Worm (Caenorhabditis elegans) whole organism, L4 larva: ENCODE measurements around the gene Y69A2AR.23.

Experiments
- D1046.2 ChIP-seq: fragments of 200-800 bp; sonication (Bioruptor generic); IDR thresholded peaks from 2 replicates; pipeline ENCODE4 v1.3.6; 2022; ENCODE audit warnings: missing genetic modification characterization, missing compliant biosample characterization
- F26F4.8 ChIP-seq: fragments of 200-800 bp; sonication (Bioruptor generic); conservative IDR thresholded peaks from 2 replicates; pipeline ENCODE4 v1.3.6; 2022; ENCODE audit warnings: missing genetic modification characterization, missing compliant biosample characterization
- F37D6.2 ChIP-seq: sonication (generic microtip); optimal IDR thresholded peaks from 2 replicates; lab custom pipeline; 2016; ENCODE audit warnings: mild to moderate bottlenecking, missing genetic modification characterization, missing compliant biosample characterization
- F44E2.7 ChIP-seq: fragments of 200-800 bp; sonication (Bioruptor generic); IDR thresholded peaks from 2 replicates; pipeline ENCODE4 v2.1.2; 2022; ENCODE audit warnings: missing genetic modification characterization, missing compliant biosample characterization
- T20F7.1 ChIP-seq: fragments of 200-800 bp; sonication (Bioruptor generic); optimal IDR thresholded peaks from 2 replicates; lab custom pipeline; 2018; ENCODE audit warnings: mild to moderate bottlenecking, missing genetic modification characterization, missing compliant biosample characterization
- T26A8.4 ChIP-seq: fragments of 200-800 bp; sonication (Bioruptor generic); IDR thresholded peaks from 2 replicates; pipeline ENCODE4 v1.3.6; 2022; ENCODE audit warnings: missing genetic modification characterization, missing compliant biosample characterization
- Y105C5A.15 ChIP-seq: fragments of 200-800 bp; sonication (Bioruptor generic); IDR thresholded peaks from 2 replicates; pipeline ENCODE4 v1.3.6; 2022; ENCODE audit warnings: missing genetic modification characterization, missing compliant biosample characterization
- aha-1 ChIP-seq: fragments of 150-350 bp; peaks from one replicate; lab custom pipeline; 2014; ENCODE audit warnings: missing biosample characterization, missing genetic modification characterization
- ama-1 ChIP-seq: fragments of 150-350 bp; optimal IDR thresholded peaks from 2 replicates; lab custom pipeline; 2014; ENCODE audit warnings: inconsistent platforms, mixed read lengths
- attf-4 ChIP-seq: sonication (generic microtip); optimal IDR thresholded peaks from 3 replicates; lab custom pipeline; 2017; ENCODE audit warnings: missing biosample characterization, missing genetic modification characterization
- ceh-32 ChIP-seq: sonication (generic microtip); optimal IDR thresholded peaks from 2 replicates; lab custom pipeline; 2016; ENCODE audit warnings: mild to moderate bottlenecking, missing genetic modification characterization, missing compliant biosample characterization; ENCODE audit not compliant: poor library complexity
- ceh-62 ChIP-seq: sonication (generic microtip); optimal IDR thresholded peaks from 2 replicates; lab custom pipeline; 2017; ENCODE audit warnings: missing biosample characterization, missing genetic modification characterization
- ceh-82 ChIP-seq: sonication (generic microtip); optimal IDR thresholded peaks from 2 replicates; lab custom pipeline; 2017; ENCODE audit warnings: missing biosample characterization, missing genetic modification characterization
- ctbp-1 ChIP-seq: fragments of 200-800 bp; sonication (Bioruptor generic); IDR thresholded peaks from 2 replicates; pipeline ENCODE4 v1.3.6; 2022; ENCODE audit warnings: missing genetic modification reagents, missing genetic modification characterization, missing compliant biosample characterization
- daf-12 ChIP-seq: fragments of 150-350 bp; optimal IDR thresholded peaks from 2 replicates; lab custom pipeline; 2014; ENCODE audit warnings: missing biosample characterization, missing genetic modification reagents, missing genetic modification characterization
- dpl-1 ChIP-seq: fragments of 150-350 bp; optimal IDR thresholded peaks from 2 replicates; lab custom pipeline; 2014; ENCODE audit warnings: missing biosample characterization, missing genetic modification reagents, missing genetic modification characterization
- duxl-1 ChIP-seq: sonication (generic microtip); optimal IDR thresholded peaks from 2 replicates; lab custom pipeline; 2016; ENCODE audit warnings: mild to moderate bottlenecking, missing genetic modification characterization, moderate library complexity, missing compliant biosample characterization; ENCODE audit not compliant: poor library complexity
- egl-27 ChIP-seq: sonication (generic microtip); optimal IDR thresholded peaks from 3 replicates; lab custom pipeline; 2017; ENCODE audit warnings: missing biosample characterization, missing genetic modification reagents, missing genetic modification characterization
- egl-43 ChIP-seq: fragments of 200-800 bp; sonication (Bioruptor generic); IDR thresholded peaks from 2 replicates; pipeline ENCODE4 v1.3.6; 2022; ENCODE audit warnings: missing genetic modification reagents, missing genetic modification characterization, missing compliant biosample characterization
- gei-8 ChIP-seq: fragments of 200-800 bp; sonication (Bioruptor generic); optimal IDR thresholded peaks from 2 replicates; lab custom pipeline; 2018; ENCODE audit warnings: mild to moderate bottlenecking, missing genetic modification characterization, missing compliant biosample characterization
- hlh-11 ChIP-seq: fragments of 200-800 bp; sonication (Bioruptor generic); optimal IDR thresholded peaks from 2 replicates; lab custom pipeline; 2018; ENCODE audit warnings: mild to moderate bottlenecking, missing genetic modification characterization, missing compliant biosample characterization
- lim-7 ChIP-seq: fragments of 200-800 bp; sonication (Bioruptor generic); IDR thresholded peaks from 2 replicates; pipeline ENCODE4 v1.3.6; 2022; ENCODE audit warnings: missing genetic modification characterization, missing compliant biosample characterization
- lin-13 ChIP-seq: fragments of 150-350 bp; optimal IDR thresholded peaks from 2 replicates; lab custom pipeline; 2014; ENCODE audit warnings: missing biosample characterization, missing genetic modification reagents, missing genetic modification characterization
- lir-3 ChIP-seq: sonication (generic microtip); optimal IDR thresholded peaks from 2 replicates; lab custom pipeline; 2016; ENCODE audit warnings: mild to moderate bottlenecking, missing genetic modification characterization, missing compliant biosample characterization
- lsy-2 ChIP-seq, 2 experiments: fragments of 150-350 bp in 1 of 2; sonication (generic microtip) in 1 of 2; optimal IDR thresholded peaks; 2 replicates each; lab custom pipeline; 2014 to 2017; ENCODE audit warnings: missing biosample characterization in 2 of 2, missing genetic modification characterization in 2 of 2
- madf-9 ChIP-seq: fragments of 200-800 bp; sonication (Bioruptor generic); conservative IDR thresholded peaks from 2 replicates; pipeline ENCODE4 v1.3.6; 2022; ENCODE audit warnings: missing genetic modification reagents, missing genetic modification characterization, missing compliant biosample characterization
- mep-1 ChIP-seq: fragments of 150-350 bp; sonication (generic microtip); optimal IDR thresholded peaks from 3 replicates; lab custom pipeline; 2014; ENCODE audit warnings: missing biosample characterization, missing genetic modification characterization
- mxl-2 ChIP-seq: fragments of 200-800 bp; sonication (Bioruptor generic); conservative IDR thresholded peaks from 2 replicates; pipeline ENCODE4 v1.3.6; 2022; ENCODE audit warnings: missing genetic modification reagents, missing genetic modification characterization, missing compliant biosample characterization
- nhr-10 ChIP-seq: fragments of 150-350 bp; optimal IDR thresholded peaks from 2 replicates; lab custom pipeline; 2014; ENCODE audit warnings: missing biosample characterization, missing genetic modification characterization
- nhr-102 ChIP-seq: sonication (generic microtip); optimal IDR thresholded peaks from 2 replicates; lab custom pipeline; 2016; ENCODE audit warnings: mild to moderate bottlenecking, missing genetic modification characterization, moderate library complexity, missing compliant biosample characterization
- nhr-11 ChIP-seq: fragments of 150-350 bp; optimal IDR thresholded peaks from 2 replicates; lab custom pipeline; 2014; ENCODE audit warnings: missing biosample characterization, missing genetic modification characterization
- nhr-41 ChIP-seq: fragments of 200-800 bp; sonication (Bioruptor generic); IDR thresholded peaks from 2 replicates; pipeline ENCODE4 v1.3.6; 2022; ENCODE audit warnings: missing genetic modification reagents, missing genetic modification characterization, missing compliant biosample characterization
- nhr-6 ChIP-seq: fragments of 150-350 bp; optimal IDR thresholded peaks from 2 replicates; lab custom pipeline; 2014; ENCODE audit warnings: missing biosample characterization, missing genetic modification characterization
- pha-4 ChIP-seq, 2 experiments: fragments of 150-350 bp in 1 of 2; fragments of 200-800 bp in 1 of 2; sonication (Bioruptor generic) in 1 of 2; IDR thresholded peaks in 1 of 2; optimal IDR thresholded peaks in 1 of 2; 2 replicates each; pipeline versions ENCODE4 v1.3.6 to Lab custom; 2014 to 2022; ENCODE audit warnings: missing genetic modification characterization in 2 of 2, missing genetic modification reagents in 2 of 2, missing biosample characterization in 1 of 2, missing compliant biosample characterization in 1 of 2
- php-3 ChIP-seq: fragments of 200-800 bp; sonication (Bioruptor generic); IDR thresholded peaks from 2 replicates; pipeline ENCODE4 v1.3.6; 2022; ENCODE audit warnings: missing genetic modification reagents, missing genetic modification characterization, missing compliant biosample characterization
- rbr-2 ChIP-seq: sonication (generic microtip); optimal IDR thresholded peaks from 2 replicates; lab custom pipeline; 2016; ENCODE audit warnings: missing genotype, missing genetic modification characterization, missing compliant biosample characterization
- saeg-2 ChIP-seq: fragments of 200-800 bp; sonication (Bioruptor generic); IDR thresholded peaks from 2 replicates; pipeline ENCODE4 v1.3.6; 2022; ENCODE audit warnings: missing genetic modification reagents, missing genetic modification characterization, missing compliant biosample characterization
- set-16 ChIP-seq: fragments of 200-800 bp; sonication (Bioruptor generic); IDR thresholded peaks from 2 replicates; pipeline ENCODE4 v1.3.6; 2022; ENCODE audit warnings: missing genetic modification reagents, missing genetic modification characterization, missing compliant biosample characterization
- skn-1 ChIP-seq: fragments of 150-350 bp; optimal IDR thresholded peaks from 2 replicates; lab custom pipeline; 2014; ENCODE audit warnings: missing biosample characterization, missing genetic modification characterization
- snpc-1.2 ChIP-seq: fragments of 200-800 bp; sonication (Bioruptor generic); IDR thresholded peaks from 2 replicates; pipeline ENCODE4 v1.3.6; 2022; ENCODE audit warnings: missing genetic modification reagents, missing genetic modification characterization, missing compliant biosample characterization
- snpc-4 ChIP-seq: fragments of 150-350 bp; optimal IDR thresholded peaks from 2 replicates; lab custom pipeline; 2014; ENCODE audit warnings: missing biosample characterization, missing genetic modification characterization
- spr-3 ChIP-seq: fragments of 200-800 bp; sonication (Bioruptor generic); optimal IDR thresholded peaks from 2 replicates; lab custom pipeline; 2018; ENCODE audit warnings: mild to moderate bottlenecking, missing genetic modification characterization, missing compliant biosample characterization
- tag-97 ChIP-seq: fragments of 200-800 bp; sonication (Bioruptor generic); IDR thresholded peaks from 2 replicates; pipeline ENCODE4 v1.3.6; 2022; ENCODE audit warnings: missing genetic modification characterization, missing compliant biosample characterization
- unc-130 ChIP-seq: sonication (generic microtip); optimal IDR thresholded peaks from 2 replicates; lab custom pipeline; 2016; ENCODE audit warnings: missing genetic modification reagents, missing genetic modification characterization, missing compliant biosample characterization
- zfp-2 ChIP-seq: sonication (generic microtip); optimal IDR thresholded peaks from 2 replicates; lab custom pipeline; 2016; ENCODE audit warnings: mild to moderate bottlenecking, missing genetic modification characterization, missing compliant biosample characterization
- zip-11 ChIP-seq: fragments of 200-800 bp; sonication (Bioruptor generic); IDR thresholded peaks from 2 replicates; pipeline ENCODE4 v1.3.6; 2022; ENCODE audit warnings: missing genetic modification characterization, missing compliant biosample characterization

Gene Y69A2AR.23

ce11 chrIV:2599634-2600033 lies 48.1 kb upstream of the Y69A2AR.23 start (continued):
- peak; percentile 49 for TF ChIP-seq aha-1 (tag; lab: Kevin White, UChicago)
- TF ChIP-seq tag-97 (GFP tag; lab: Robert Waterston, UW), result no peak
- peak; percentile 48 for TF ChIP-seq nhr-6 (tag; lab: Kevin White, UChicago)
- TF ChIP-seq pha-4 (GFP tag; IDR thresholded peaks at IDR 0.05; lab: Robert Waterston, UW), result no peak
- TF ChIP-seq pha-4 (tag; optimal IDR thresholded peaks at IDR 0.05; lab: Kevin White, UChicago), result peak; percentile 76
- TF ChIP-seq Y105C5A.15 (GFP tag; lab: Robert Waterston, UW), result no peak
- TF ChIP-seq egl-27, result no peak
- no peak for TF ChIP-seq ceh-82 (tag; lab: Kevin White, UChicago)
- TF ChIP-seq unc-130 (GFP tag; lab: Kevin White, UChicago), result no peak
- no peak for TF ChIP-seq D1046.2
- no peak for TF ChIP-seq T20F7.1 (GFP tag; lab: Kevin White, UChicago)

- TF ChIP-seq nhr-41 (GFP tag; lab: Robert Waterston, UW), result no peak
- TF ChIP-seq php-3 (GFP tag; lab: Robert Waterston, UW), result no peak
- TF ChIP-seq daf-12 (tag; lab: Kevin White, UChicago), result no peak
- no peak for TF ChIP-seq D1046.2
- TF ChIP-seq snpc-4 (tag; lab: Kevin White, UChicago), result no peak
- no peak for TF ChIP-seq mxl-2 (GFP tag; lab: Robert Waterston, UW)
- TF ChIP-seq unc-130 (GFP tag; lab: Kevin White, UChicago), result no peak
- TF ChIP-seq skn-1 (tag; lab: Kevin White, UChicago), result no peak
- TF ChIP-seq attf-4 (tag; lab: Kevin White, UChicago), result no peak
- no peak for TF ChIP-seq zfp-2 (tag; lab: Kevin White, UChicago)
- TF ChIP-seq ceh-32 (tag; lab: Kevin White, UChicago), result no peak
- TF ChIP-seq duxl-1 (tag; lab: Kevin White, UChicago), result no peak
- TF ChIP-seq F26F4.8 (GFP tag; lab: Robert Waterston, UW), result no peak
- no peak for TF ChIP-seq mep-1 (tag; lab: Kevin White, UChicago)
- no peak for TF ChIP-seq set-16 (GFP tag; lab: Robert Waterston, UW)
- TF ChIP-seq F44E2.7 (GFP tag; lab: Robert Waterston, UW), result no peak
- no peak for TF ChIP-seq zip-11
- TF ChIP-seq nhr-102 (tag; lab: Kevin White, UChicago), result no peak
Measured at ce11 chrIV:2597417-2597816, 45.9 kb upstream of the Y69A2AR.23 start, which contains the start of gene Y69A2AR.47. Gene Y69A2AR.47 (plus strand): TSS chrIV:2597717.

ce11 chrIV:2581483-2581882 lies 30.0 kb upstream of the Y69A2AR.23 start, which contains the start of gene nhr-242:
Gene nhr-242 (minus strand): TSS chrIV:2581583.
- TF ChIP-seq nhr-6 (tag; lab: Kevin White, UChicago) (no peak), ama-1 (no peak), nhr-10 (tag; lab: Kevin White, UChicago) (no peak), ceh-82 (tag; lab: Kevin White, UChicago) (no peak), T26A8.4 (GFP tag; lab: Robert Waterston, UW) (no peak), rbr-2 (tag; lab: Kevin White, UChicago) (no peak), gei-8 (no peak)
- TF ChIP-seq, all 104 proteins: peak for 0

- TF ChIP-seq spr-3 (GFP tag; lab: Kevin White, UChicago), result no peak
- 0 out of 2 replicates have a peak, but pooled peaks have one; percentile 53 for TF ChIP-seq saeg-2 (GFP tag; lab: Robert Waterston, UW)
- no peak for TF ChIP-seq F37D6.2 (tag; lab: Kevin White, UChicago)
- TF ChIP-seq Y105C5A.15 (GFP tag; lab: Robert Waterston, UW), result no peak
- TF ChIP-seq snpc-1.2, result no peak
- no peak for TF ChIP-seq ceh-62
- peak; percentile 91 for TF ChIP-seq set-16 (GFP tag; lab: Robert Waterston, UW)
- TF ChIP-seq hlh-11 (tag; lab: Kevin White, UChicago), result no peak
- peak; percentile 48; the same call in 1 of the 2 replicates for TF ChIP-seq egl-43 (GFP tag; lab: Robert Waterston, UW)
- TF ChIP-seq daf-12 (tag; lab: Kevin White, UChicago), result no peak
- no peak for TF ChIP-seq duxl-1 (tag; lab: Kevin White, UChicago)
- no peak for TF ChIP-seq dpl-1 (GFP tag; lab: Kevin White, UChicago)
- peak; percentile 62 for TF ChIP-seq aha-1 (tag; lab: Kevin White, UChicago)
- no peak for TF ChIP-seq lir-3
- TF ChIP-seq lin-13, result no peak
- no peak for TF ChIP-seq ctbp-1 (GFP tag; lab: Robert Waterston, UW)
- TF ChIP-seq madf-9, result no peak
- TF ChIP-seq nhr-11 (tag; lab: Kevin White, UChicago), result no peak
- TF ChIP-seq lim-7 (GFP tag; lab: Robert Waterston, UW), result no peak
- TF ChIP-seq lsy-2 (tag; optimal IDR thresholded peaks at IDR 0.05; lab: Kevin White, UChicago), result no peak
- TF ChIP-seq ama-1, result no peak
Measured at ce11 chrIV:2573122-2573521, 21.6 kb upstream of the Y69A2AR.23 start.
